Worm (Caenorhabditis elegans) whole organism, early embryonic: Measurements from ENCODE around the gene ubc-26.

Experiments
- B0310.2 ChIP-seq: sonication (generic microtip); optimal IDR thresholded peaks from 2 replicates; lab custom pipeline; 2016; ENCODE audit warnings: mild to moderate bottlenecking, missing genetic modification characterization, missing compliant biosample characterization
- F13C5.2 ChIP-seq: sonication (generic microtip); optimal IDR thresholded peaks from 2 replicates; lab custom pipeline; 2017; ENCODE audit warnings: mild to moderate bottlenecking, missing genetic modification characterization, inconsistent platforms, missing compliant biosample characterization
- aly-1 ChIP-seq: sonication (generic microtip); optimal IDR thresholded peaks from 2 replicates; lab custom pipeline; 2016; ENCODE audit warnings: missing genetic modification characterization, missing compliant biosample characterization
- ama-1 ChIP-seq: fragments of 150-350 bp; optimal IDR thresholded peaks from 2 replicates; lab custom pipeline; 2014
- ceh-13 ChIP-seq: fragments of 200-800 bp; sonication (Bioruptor generic); optimal IDR thresholded peaks from 2 replicates; lab custom pipeline; 2018; ENCODE audit warnings: mild to moderate bottlenecking, missing genetic modification characterization, missing compliant biosample characterization
- ceh-36 ChIP-seq: sonication (generic microtip); optimal IDR thresholded peaks from 2 replicates; lab custom pipeline; 2016; ENCODE audit warnings: missing genetic modification characterization, inconsistent platforms, missing compliant biosample characterization
- ets-7 ChIP-seq: sonication (generic microtip); optimal IDR thresholded peaks from 2 replicates; lab custom pipeline; 2016; ENCODE audit warnings: missing genotype, missing genetic modification characterization, missing compliant biosample characterization
- flt-1 ChIP-seq: fragments of 200-800 bp; sonication (Bioruptor generic); IDR thresholded peaks from 2 replicates; pipeline ENCODE4 v1.3.6; 2022; ENCODE audit warnings: missing genetic modification characterization, missing compliant biosample characterization
- hmbx-1 ChIP-seq: sonication (generic microtip); optimal IDR thresholded peaks from 2 replicates; lab custom pipeline; 2016; ENCODE audit warnings: mild to moderate bottlenecking, missing genetic modification characterization, missing compliant biosample characterization
- hmg-4 ChIP-seq: fragments of 200-800 bp; sonication (Bioruptor generic); optimal IDR thresholded peaks from 2 replicates; lab custom pipeline; 2018; ENCODE audit warnings: mild to moderate bottlenecking, missing genetic modification characterization, missing compliant biosample characterization
- hnd-1 ChIP-seq: sonication (generic microtip); optimal IDR thresholded peaks from 2 replicates; lab custom pipeline; 2016; ENCODE audit warnings: missing genetic modification characterization, missing compliant biosample characterization
- pes-1 ChIP-seq: fragments of 200-800 bp; sonication (Bioruptor generic); IDR thresholded peaks from 2 replicates; pipeline ENCODE4 v1.3.6; 2022; ENCODE audit warnings: missing genetic modification reagents, missing genetic modification characterization, missing compliant biosample characterization
- scrt-1 ChIP-seq: fragments of 200-800 bp; sonication (Bioruptor generic); IDR thresholded peaks from 2 replicates; pipeline ENCODE4 v1.3.6; 2022; ENCODE audit warnings: missing genetic modification characterization, missing compliant biosample characterization
- sea-1 ChIP-seq: fragments of 200-800 bp; sonication (Bioruptor generic); conservative IDR thresholded peaks from 2 replicates; pipeline ENCODE4 v1.3.6; 2022; ENCODE audit warnings: missing genetic modification characterization, missing compliant biosample characterization
- tbx-11 ChIP-seq: fragments of 200-800 bp; sonication (Bioruptor generic); IDR thresholded peaks from 2 replicates; pipeline ENCODE4 v1.3.6; 2022; ENCODE audit warnings: missing genetic modification characterization, missing compliant biosample characterization
- tbx-37 ChIP-seq: fragments of 200-800 bp; sonication (Bioruptor generic); conservative IDR thresholded peaks from 2 replicates; pipeline ENCODE4 v1.3.6; 2022; ENCODE audit warnings: missing genetic modification reagents, missing genetic modification characterization, missing compliant biosample characterization
- tra-4 ChIP-seq: sonication (generic microtip); optimal IDR thresholded peaks from 2 replicates; lab custom pipeline; 2017; ENCODE audit warnings: missing genetic modification characterization, missing compliant biosample characterization

Gene ubc-26

ce11 chrII:2874801-2875200, 25.3 kb downstream of the ubc-26 start, which contains the start of gene Y110A2AL.1:
Gene Y110A2AL.1, plus strand, starts transcription at chrII:2875101.
- no peak for TF ChIP-seq hmbx-1 (tag; lab: Kevin White, UChicago)

ce11 chrII:2871816-2872215, 28.3 kb downstream of the ubc-26 start, which contains the start of gene Y110A2AL.10:
Gene Y110A2AL.10, minus strand, starts transcription at chrII:2871916.
- TF ChIP-seq hmg-4: no peak
- TF ChIP-seq pes-1 (GFP tag; lab: Robert Waterston, UW): no peak
- TF ChIP-seq tbx-11: no peak
- no peak for TF ChIP-seq hmbx-1 (tag; lab: Kevin White, UChicago)
- no peak for TF ChIP-seq aly-1 (tag; lab: Kevin White, UChicago)
- no peak for TF ChIP-seq tra-4 (tag; lab: Kevin White, UChicago)
- TF ChIP-seq scrt-1 (GFP tag; lab: Robert Waterston, UW): no peak
- no peak for TF ChIP-seq ceh-36 (tag; lab: Kevin White, UChicago)
- no peak for TF ChIP-seq hnd-1 (tag; lab: Kevin White, UChicago)
- TF ChIP-seq F13C5.2: no peak
- TF ChIP-seq ets-7 (tag; lab: Kevin White, UChicago): no peak
- no peak for TF ChIP-seq ceh-13 (GFP tag; lab: Kevin White, UChicago)
- TF ChIP-seq flt-1: no peak
- TF ChIP-seq B0310.2: no peak

- no peak for TF ChIP-seq hmg-4
- TF ChIP-seq aly-1 (tag; lab: Kevin White, UChicago): no peak
- no peak for TF ChIP-seq B0310.2
- TF ChIP-seq scrt-1 (GFP tag; lab: Robert Waterston, UW): no peak
- TF ChIP-seq pes-1 (GFP tag; lab: Robert Waterston, UW): no peak
- no peak for TF ChIP-seq hnd-1 (tag; lab: Kevin White, UChicago)
- no peak for TF ChIP-seq ceh-36 (tag; lab: Kevin White, UChicago)
- TF ChIP-seq F13C5.2: no peak
- no peak for TF ChIP-seq sea-1 (GFP tag; lab: Robert Waterston, UW)
- no peak for TF ChIP-seq tbx-37 (GFP tag; lab: Robert Waterston, UW)
- TF ChIP-seq ama-1 (lab: Kevin White, UChicago): no peak
- no peak for TF ChIP-seq hmbx-1 (tag; lab: Kevin White, UChicago)
- TF ChIP-seq tbx-11: no peak
- no peak for TF ChIP-seq ceh-13 (GFP tag; lab: Kevin White, UChicago)
These were observed 32.4 kb downstream of the ubc-26 start, which contains the start of gene Y110A2AL.2 for ce11 chrII:2867701-2868100. Gene Y110A2AL.2, plus strand, starts transcription at chrII:2868001.

- TF ChIP-seq hmg-4 (no peak), sea-1 (GFP tag; lab: Robert Waterston, UW) (no peak), tbx-11 (no peak), pes-1 (GFP tag; lab: Robert Waterston, UW) (no peak), aly-1 (tag; lab: Kevin White, UChicago) (no peak), tra-4 (tag; lab: Kevin White, UChicago) (no peak), ama-1 (lab: Kevin White, UChicago) (no peak), F13C5.2 (no peak), tbx-37 (GFP tag; lab: Robert Waterston, UW) (no peak), ceh-13 (GFP tag; lab: Kevin White, UChicago) (no peak), hmbx-1 (tag; lab: Kevin White, UChicago) (no peak), scrt-1 (GFP tag; lab: Robert Waterston, UW) (no peak), B0310.2 (no peak), flt-1 (no peak), ets-7 (tag; lab: Kevin White, UChicago) (no peak), ceh-36 (tag; lab: Kevin White, UChicago) (no peak), hnd-1 (tag; lab: Kevin White, UChicago) (no peak)
These were observed 33.5 kb downstream of the ubc-26 start, which contains the start of the genes Y110A2AL.9 and Y110A2AL.3 for ce11 chrII:2866541-2867124. Gene Y110A2AL.9, minus strand, starts transcription at chrII:2866641. Gene Y110A2AL.3, plus strand, starts transcription at chrII:2867074.

- no peak for TF ChIP-seq sea-1 (GFP tag; lab: Robert Waterston, UW)
- TF ChIP-seq ets-7 (tag; lab: Kevin White, UChicago): no peak
- TF ChIP-seq ceh-13 (GFP tag; lab: Kevin White, UChicago): no peak
- TF ChIP-seq tbx-37 (GFP tag; lab: Robert Waterston, UW): no peak
- TF ChIP-seq tbx-11: no peak
- TF ChIP-seq tra-4 (tag; lab: Kevin White, UChicago): no peak
- TF ChIP-seq aly-1 (tag; lab: Kevin White, UChicago): no peak
- TF ChIP-seq hnd-1 (tag; lab: Kevin White, UChicago): no peak
- no peak for TF ChIP-seq flt-1
These were observed 34.8 kb downstream of the ubc-26 start for ce11 chrII:2865355-2865754.

- TF ChIP-seq scrt-1 (GFP tag; lab: Robert Waterston, UW) (no peak), ceh-13 (GFP tag; lab: Kevin White, UChicago) (no peak), hmg-4 (no peak), flt-1 (no peak), tbx-11 (no peak), B0310.2 (no peak), pes-1 (GFP tag; lab: Robert Waterston, UW) (no peak), F13C5.2 (no peak), tra-4 (tag; lab: Kevin White, UChicago) (no peak), aly-1 (tag; lab: Kevin White, UChicago) (no peak), tbx-37 (GFP tag; lab: Robert Waterston, UW) (no peak), ama-1 (lab: Kevin White, UChicago) (no peak), sea-1 (GFP tag; lab: Robert Waterston, UW) (no peak), hmbx-1 (tag; lab: Kevin White, UChicago) (no peak), ceh-36 (tag; lab: Kevin White, UChicago) (no peak), ets-7 (tag; lab: Kevin White, UChicago) (no peak)
These were observed 35.9 kb downstream of the ubc-26 start, which contains the start of gene Y110A2AL.5 for ce11 chrII:2864229-2864628. Gene Y110A2AL.5, plus strand, starts transcription at chrII:2864529.

- TF ChIP-seq ceh-36 (tag; lab: Kevin White, UChicago): peak; percentile 90
- TF ChIP-seq ceh-13 (GFP tag; lab: Kevin White, UChicago): no peak
- TF ChIP-seq ama-1 (lab: Kevin White, UChicago): no peak
- TF ChIP-seq tbx-11: no peak
- no peak for TF ChIP-seq B0310.2
- no peak for TF ChIP-seq tra-4 (tag; lab: Kevin White, UChicago)
- TF ChIP-seq aly-1 (tag; lab: Kevin White, UChicago): no peak
These were observed 37.6 kb downstream of the ubc-26 start for ce11 chrII:2862557-2863035.
